Worm (Caenorhabditis elegans): ENCODE results near the gene taf-8.
A peak's percentile ranks its signal among the peaks of the same experiment; 100 is the strongest.

The taf-8 gene

ce11 chrII:9646122-9646555, 23.0 kb upstream of the taf-8 start:
- peak; percentile 47 for TF ChIP-seq R02D3.7 (tag; optimal IDR thresholded peaks at IDR 0.05)
- peak; percentile 43 for TF ChIP-seq jun-1 (tag; optimal IDR thresholded peaks at IDR 0.05)
- TF ChIP-seq unc-62 (GFP tag; optimal IDR thresholded peaks at IDR 0.05), result peak; percentile 64
- peak; percentile 4 for TF ChIP-seq snpc-4 (tag; optimal IDR thresholded peaks at IDR 0.05)
- TF ChIP-seq elt-2 (tag; optimal IDR thresholded peaks at IDR 0.05), result peak; percentile 60
- peak; percentile 52 for TF ChIP-seq lin-15B (tag; optimal IDR thresholded peaks at IDR 0.05)
- peak; percentile 41 for TF ChIP-seq nhr-43 (tag; optimal IDR thresholded peaks at IDR 0.05; ENCODE audit: poor library complexity, severe bottlenecking)
- peak; percentile 88 for TF ChIP-seq nfya-1 (tag; optimal IDR thresholded peaks at IDR 0.05; ENCODE audit: insufficient read depth)
- no peak for TF ChIP-seq fos-1 (tag; optimal IDR thresholded peaks at IDR 0.05)
- peak; percentile 77 for TF ChIP-seq pha-4 (tag; optimal IDR thresholded peaks at IDR 0.05)
- peak; percentile 86 for TF ChIP-seq hmg-11 (tag; optimal IDR thresholded peaks at IDR 0.05)
- peak; percentile 86 for TF ChIP-seq ama-1 (optimal IDR thresholded peaks at IDR 0.05)
- TF ChIP-seq nhr-23 (tag; optimal IDR thresholded peaks at IDR 0.05), result peak; percentile 76
- peak; percentile 56 for TF ChIP-seq lsy-12 (tag; optimal IDR thresholded peaks at IDR 0.05)
- peak; percentile 30 for TF ChIP-seq tbx-2 (tag; optimal IDR thresholded peaks at IDR 0.05)
- TF ChIP-seq elt-1 (tag; optimal IDR thresholded peaks at IDR 0.05), result peak; percentile 73
- peak; percentile 92 for TF ChIP-seq egl-5 (tag; optimal IDR thresholded peaks at IDR 0.05)
- no peak for TF ChIP-seq elt-3 (tag; optimal IDR thresholded peaks at IDR 0.05)
- TF ChIP-seq nhr-77 (tag; optimal IDR thresholded peaks at IDR 0.05), result no peak
- no peak for TF ChIP-seq nhr-237 (tag; optimal IDR thresholded peaks at IDR 0.05)
- TF ChIP-seq mdl-1 (tag; optimal IDR thresholded peaks at IDR 0.05), result peak; percentile 66
- TF ChIP-seq skn-1 (tag; optimal IDR thresholded peaks at IDR 0.05), result no peak
- peak; percentile 85 for TF ChIP-seq ceh-28 (tag; optimal IDR thresholded peaks at IDR 0.05)
- no peak for TF ChIP-seq fkh-2 (tag; optimal IDR thresholded peaks at IDR 0.05)
- TF ChIP-seq lin-39 (tag; optimal IDR thresholded peaks at IDR 0.05), result peak; percentile 11
- TF ChIP-seq pqm-1 (tag; optimal IDR thresholded peaks at IDR 0.05), result peak; percentile 13
- no peak for TF ChIP-seq unc-39 (tag; optimal IDR thresholded peaks at IDR 0.05)
- peak; percentile 88 for TF ChIP-seq nhr-25 (tag; optimal IDR thresholded peaks at IDR 0.05)
- peak; percentile 78 for TF ChIP-seq nhr-11 (tag; optimal IDR thresholded peaks at IDR 0.05)
- TF ChIP-seq ZK546.5 (tag; optimal IDR thresholded peaks at IDR 0.05), result no peak

- TF ChIP-seq elt-2 (tag; optimal IDR thresholded peaks at IDR 0.05) (peak; percentile 73), nfya-1 (tag; optimal IDR thresholded peaks at IDR 0.05; ENCODE audit: insufficient read depth) (peak; percentile 33), ceh-28 (tag; optimal IDR thresholded peaks at IDR 0.05) (peak; percentile 63), eor-1 (tag; optimal IDR thresholded peaks at IDR 0.05) (no peak), aly-2 (tag; optimal IDR thresholded peaks at IDR 0.05) (no peak)
Observed at ce11 chrII:9646928-9647838, 21.9 kb upstream of the taf-8 start, which contains the start of gene sqv-8. TSS of gene sqv-8 (plus strand) at chrII:9646978.

- TF ChIP-seq hmg-11 (tag; optimal IDR thresholded peaks at IDR 0.05) (no peak), lin-39 (tag; optimal IDR thresholded peaks at IDR 0.05) (no peak), nhr-77 (tag; optimal IDR thresholded peaks at IDR 0.05) (no peak), R02D3.7 (tag; optimal IDR thresholded peaks at IDR 0.05) (no peak), tbx-2 (tag; optimal IDR thresholded peaks at IDR 0.05) (no peak), pha-4 (tag; optimal IDR thresholded peaks at IDR 0.05) (no peak), ceh-16 (tag; optimal IDR thresholded peaks at IDR 0.05) (no peak), nhr-76 (tag; optimal IDR thresholded peaks at IDR 0.05) (no peak), ztf-4 (tag; optimal IDR thresholded peaks at IDR 0.05) (no peak), nhr-237 (tag; optimal IDR thresholded peaks at IDR 0.05) (no peak), elt-3 (tag; optimal IDR thresholded peaks at IDR 0.05) (no peak), lin-15B (tag; optimal IDR thresholded peaks at IDR 0.05) (no peak)
Observed at ce11 chrII:9649191-9649590, 19.9 kb upstream of the taf-8 start, which contains the start of gene ZK1307.9. TSS of gene ZK1307.9 (plus strand) at chrII:9649491.

- TF ChIP-seq nfya-1 (tag; optimal IDR thresholded peaks at IDR 0.05; ENCODE audit: insufficient read depth) (no peak), snpc-4 (tag; optimal IDR thresholded peaks at IDR 0.05) (no peak), nhr-43 (tag; optimal IDR thresholded peaks at IDR 0.05; ENCODE audit: poor library complexity, severe bottlenecking) (no peak), eor-1 (tag; optimal IDR thresholded peaks at IDR 0.05) (no peak)
Observed at ce11 chrII:9651700-9652099, 17.4 kb upstream of the taf-8 start, which contains the start of gene ZK1307.4. TSS of gene ZK1307.4 (minus strand) at chrII:9651800.

Data from whole organism, L3 larva.